Worm (Caenorhabditis elegans) whole organism, early embryonic: Measurements from ENCODE around the gene txt-13.

Experiments used
- ama-1 ChIP-seq: fragments of 150-350 bp; optimal IDR thresholded peaks from 2 replicates; lab custom pipeline; 2014
- ceh-36 ChIP-seq: sonication (generic microtip); optimal IDR thresholded peaks from 2 replicates; lab custom pipeline; 2016; ENCODE audit warnings: missing genetic modification characterization, inconsistent platforms, missing compliant biosample characterization
- flt-1 ChIP-seq: fragments of 200-800 bp; sonication (Bioruptor generic); IDR thresholded peaks from 2 replicates; pipeline ENCODE4 v1.3.6; 2022; ENCODE audit warnings: missing genetic modification characterization, missing compliant biosample characterization
- hnd-1 ChIP-seq: sonication (generic microtip); optimal IDR thresholded peaks from 2 replicates; lab custom pipeline; 2016; ENCODE audit warnings: missing genetic modification characterization, missing compliant biosample characterization

DNA sequence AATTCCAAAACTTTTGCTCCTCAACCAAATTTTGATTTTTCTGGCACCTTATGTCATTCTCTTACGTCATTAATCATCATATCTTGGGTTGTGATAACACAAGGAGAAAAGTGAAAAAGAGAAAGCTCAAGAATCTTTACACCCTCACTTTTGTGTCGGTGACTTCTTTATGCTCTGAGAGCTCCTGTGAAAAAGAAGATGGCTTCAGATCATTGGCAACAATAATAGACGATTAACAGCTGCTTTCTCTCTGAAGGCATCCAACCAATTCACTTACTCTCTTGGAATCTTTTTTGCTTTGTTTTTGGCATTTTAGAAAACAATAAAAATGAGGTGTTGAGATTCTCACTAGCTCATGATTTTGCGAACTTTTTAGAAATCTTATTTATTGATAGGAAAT lies 904 bp upstream of the txt-13 start:
- TF ChIP-seq ceh-36 (no peak), hnd-1 (no peak), ama-1 (lab: Kevin White, UChicago) (no peak), flt-1 (GFP tag; lab: Robert Waterston, UW) (no peak)
